Fruit fly (Drosophila melanogaster) Kc167 (cell line): Measurements from ENCODE around the gene sta.

Experiments
- Myc ChIP-seq: fragments of >200 bp; optimal IDR thresholded peaks from 2 replicates; lab custom pipeline; 2017; ENCODE audit warnings: missing external identifiers
- Sin3A ChIP-seq: fragments of >200 bp; optimal IDR thresholded peaks from 2 replicates; lab custom pipeline; 2018; ENCODE audit warnings: missing external identifiers
- psq ChIP-seq: fragments of >200 bp; optimal IDR thresholded peaks from 2 replicates; lab custom pipeline; 2017; ENCODE audit warnings: missing external identifiers

- TF ChIP-seq psq (no peak), Myc (lab: Kevin White, UChicago) (no peak), Sin3A (lab: Kevin White, UChicago) (no peak)
Observed at dm6 chrX:1508241-1508823, 25.1 kb upstream of the sta start.
